Fruit fly (Drosophila melanogaster) whole organism, embryonic: ENCODE measurements around the gene Cad89D.

Experiments used
- Asciz ChIP-seq: fragments of 200-800 bp; sonication (Bioruptor generic); optimal IDR thresholded peaks from 2 replicates; lab custom pipeline; 2017; ENCODE audit warnings: missing biosample characterization, mild to moderate bottlenecking, missing genetic modification characterization, missing genetic modification reagents
- Atf3 ChIP-seq: fragments of 200-800 bp; sonication (Bioruptor generic); optimal IDR thresholded peaks from 3 replicates; lab custom pipeline; 2016; ENCODE audit warnings: missing biosample characterization, missing genetic modification characterization
- CG1024 ChIP-seq: fragments of 200-800 bp; sonication (Bioruptor generic); IDR thresholded peaks from 2 replicates; pipeline ENCODE4 v1.3.6; 2022; ENCODE audit warnings: missing biosample characterization, missing genetic modification characterization
- CG10321 ChIP-seq: fragments of 200-800 bp; sonication (Bioruptor generic); IDR thresholded peaks from 2 replicates; pipeline ENCODE4 v1.3.6; 2022; ENCODE audit warnings: missing biosample characterization, missing genetic modification characterization
- CG14014 ChIP-seq: fragments of 200-800 bp; sonication (Bioruptor generic); IDR thresholded peaks from 2 replicates; pipeline ENCODE4 v1.3.6; 2022; ENCODE audit warnings: missing biosample characterization, missing genetic modification characterization
- CG15011 ChIP-seq: fragments of 200-800 bp; sonication (Bioruptor generic); optimal IDR thresholded peaks from 3 replicates; lab custom pipeline; 2018; ENCODE audit warnings: missing biosample characterization, mild to moderate bottlenecking, missing genetic modification characterization
- CG15601 ChIP-seq: fragments of 200-800 bp; sonication (Bioruptor generic); optimal IDR thresholded peaks from 3 replicates; lab custom pipeline; 2019; ENCODE audit warnings: missing biosample characterization, mild to moderate bottlenecking, missing genetic modification characterization, moderate library complexity
- CG17385 ChIP-seq: fragments of 200-800 bp; sonication (Bioruptor generic); optimal IDR thresholded peaks from 3 replicates; lab custom pipeline; 2018; ENCODE audit warnings: missing biosample characterization, mild to moderate bottlenecking, missing genetic modification characterization
- CG17802 ChIP-seq: fragments of 200-800 bp; sonication (Bioruptor generic); optimal IDR thresholded peaks from 2 replicates; lab custom pipeline; 2018; ENCODE audit warnings: missing biosample characterization, mild to moderate bottlenecking, missing genetic modification characterization, moderate library complexity
- CG32767 ChIP-seq: fragments of 200-800 bp; sonication (Bioruptor generic); IDR thresholded peaks from 2 replicates; pipeline ENCODE4 v1.3.6; 2022; ENCODE audit warnings: missing biosample characterization, missing genetic modification characterization
- CG34376 ChIP-seq: fragments of 200-800 bp; sonication (Bioruptor generic); optimal IDR thresholded peaks from 2 replicates; lab custom pipeline; 2018; ENCODE audit warnings: missing biosample characterization, mild to moderate bottlenecking, missing genetic modification characterization
- CG4360 ChIP-seq: fragments of 200-800 bp; sonication (Bioruptor generic); IDR thresholded peaks from 2 replicates; pipeline ENCODE4 v1.3.6; 2022; ENCODE audit warnings: missing biosample characterization, missing genetic modification characterization
- CG5245 ChIP-seq: fragments of 200-800 bp; sonication (Bioruptor generic); optimal IDR thresholded peaks from 3 replicates; lab custom pipeline; 2016; ENCODE audit warnings: missing biosample characterization, missing genetic modification characterization
- CG5953 ChIP-seq: fragments of 200-800 bp; sonication (Bioruptor generic); IDR thresholded peaks from 2 replicates; pipeline ENCODE4 v1.3.6; 2022; ENCODE audit warnings: missing biosample characterization, missing genetic modification characterization
- CG6654 ChIP-seq: fragments of 200-800 bp; sonication (Bioruptor generic); optimal IDR thresholded peaks from 2 replicates; lab custom pipeline; 2017; ENCODE audit warnings: missing biosample characterization, mild to moderate bottlenecking, missing genetic modification characterization
- CG9215 ChIP-seq: fragments of 200-800 bp; sonication (Bioruptor generic); IDR thresholded peaks from 2 replicates; pipeline ENCODE4 v1.3.6; 2022; ENCODE audit warnings: missing biosample characterization, missing genetic modification characterization
- Drgx ChIP-seq: fragments of 200-800 bp; sonication (Bioruptor generic); IDR thresholded peaks from 2 replicates; pipeline ENCODE4 v1.3.6; 2022; ENCODE audit warnings: missing biosample characterization, missing genetic modification characterization
- Gsc ChIP-seq: fragments of 200-800 bp; sonication (Bioruptor generic); IDR thresholded peaks from 2 replicates; pipeline ENCODE4 v1.3.6; 2022; ENCODE audit warnings: missing biosample characterization, missing genetic modification characterization
- HLHmδ ChIP-seq: fragments of 200-800 bp; sonication (Bioruptor generic); optimal IDR thresholded peaks from 2 replicates; lab custom pipeline; 2018; ENCODE audit warnings: missing biosample characterization, mild to moderate bottlenecking, missing genetic modification characterization, moderate library complexity
- Hand ChIP-seq: fragments of 200-800 bp; sonication (Bioruptor generic); optimal IDR thresholded peaks from 2 replicates; lab custom pipeline; 2017; ENCODE audit warnings: mild to moderate bottlenecking, missing biosample characterization, missing genetic modification reagents, missing genetic modification characterization
- HmgZ ChIP-seq: fragments of 200-800 bp; sonication (Bioruptor generic); optimal IDR thresholded peaks from 2 replicates; lab custom pipeline; 2018; ENCODE audit warnings: missing biosample characterization, mild to moderate bottlenecking, missing genetic modification characterization
- MBD-R2 ChIP-seq: fragments of 200-800 bp; sonication (Bioruptor generic); IDR thresholded peaks from 2 replicates; pipeline ENCODE4 v1.3.6; 2022; ENCODE audit warnings: missing biosample characterization, missing genetic modification characterization
- Med ChIP-seq: fragments of 200-800 bp; sonication (Bioruptor generic); peaks from one replicate; lab custom pipeline; 2016; ENCODE audit warnings: missing biosample characterization, missing genetic modification characterization, mild to moderate bottlenecking, inconsistent platforms, moderate library complexity
- NC2α ChIP-seq: fragments of 200-800 bp; sonication (Bioruptor generic); optimal IDR thresholded peaks from 2 replicates; lab custom pipeline; 2016; ENCODE audit warnings: missing biosample characterization, missing genetic modification characterization
- Nf-YC ChIP-seq: fragments of 200-800 bp; optimal IDR thresholded peaks from 3 replicates; lab custom pipeline; 2019; ENCODE audit warnings: missing biosample characterization, mild to moderate bottlenecking, missing genetic modification characterization, moderate library complexity
- Optix ChIP-seq: fragments of 200-800 bp; sonication (Bioruptor generic); IDR thresholded peaks from 3 replicates; pipeline ENCODE4 v1.3.6; 2022; ENCODE audit warnings: missing biosample characterization, missing genetic modification characterization
- Ptx1 ChIP-seq: fragments of 200-800 bp; sonication (Bioruptor generic); IDR thresholded peaks from 2 replicates; pipeline ENCODE4 v1.3.6; 2022; ENCODE audit warnings: missing biosample characterization, missing genetic modification characterization
- Six4 ChIP-seq: fragments of 200-800 bp; sonication (Bioruptor generic); optimal IDR thresholded peaks from 2 replicates; lab custom pipeline; 2016; ENCODE audit warnings: missing biosample characterization, missing genetic modification characterization
- Vsx1 ChIP-seq: fragments of 200-800 bp; sonication (Bioruptor generic); optimal IDR thresholded peaks from 2 replicates; lab custom pipeline; 2017; ENCODE audit warnings: missing biosample characterization, mild to moderate bottlenecking, missing genetic modification characterization, missing genetic modification reagents
- YL-1 ChIP-seq: fragments of 200-800 bp; sonication (Bioruptor generic); optimal IDR thresholded peaks from 3 replicates; lab custom pipeline; 2017; ENCODE audit warnings: missing biosample characterization, mild to moderate bottlenecking, missing genetic modification characterization
- bowl ChIP-seq: fragments of 200-800 bp; sonication (Bioruptor generic); IDR thresholded peaks from 2 replicates; pipeline ENCODE4 v1.3.6; 2022; ENCODE audit warnings: missing biosample characterization, missing genetic modification characterization
- btn ChIP-seq: fragments of 200-800 bp; sonication (Bioruptor generic); optimal IDR thresholded peaks from 2 replicates; lab custom pipeline; 2016; ENCODE audit warnings: missing biosample characterization, missing genetic modification characterization
- caup ChIP-seq: fragments of 200-800 bp; sonication (Bioruptor generic); optimal IDR thresholded peaks from 3 replicates; lab custom pipeline; 2017; ENCODE audit warnings: missing biosample characterization, mild to moderate bottlenecking, missing genetic modification characterization, moderate library complexity; ENCODE audit not compliant: severe bottlenecking
- en ChIP-seq: fragments of 200-800 bp; sonication (Bioruptor generic); optimal IDR thresholded peaks from 2 replicates; lab custom pipeline; 2016; ENCODE audit warnings: missing biosample characterization, missing genetic modification characterization
- hb ChIP-seq: fragments of 200-800 bp; sonication (Bioruptor generic); IDR thresholded peaks from 3 replicates; pipeline ENCODE4 v1.3.6; 2022; ENCODE audit warnings: missing biosample characterization, missing genetic modification characterization; ENCODE audit not compliant: partially characterized antibody
- her ChIP-seq: fragments of 200-800 bp; sonication (Bioruptor generic); optimal IDR thresholded peaks from 2 replicates; lab custom pipeline; 2016; ENCODE audit warnings: missing biosample characterization, missing genetic modification characterization
- kah ChIP-seq: fragments of 200-800 bp; sonication (Bioruptor generic); optimal IDR thresholded peaks from 2 replicates; lab custom pipeline; 2018; ENCODE audit warnings: missing biosample characterization, mild to moderate bottlenecking, missing genetic modification characterization
- lmd ChIP-seq: fragments of 200-800 bp; sonication (Bioruptor generic); IDR thresholded peaks from 2 replicates; pipeline ENCODE4 v1.3.6; 2022; ENCODE audit warnings: missing biosample characterization, missing genetic modification characterization
- nmo ChIP-seq: fragments of 200-800 bp; sonication (Bioruptor generic); optimal IDR thresholded peaks from 2 replicates; lab custom pipeline; 2018; ENCODE audit warnings: missing biosample characterization, mild to moderate bottlenecking, missing genetic modification characterization, moderate library complexity
- odd ChIP-seq: fragments of 200-800 bp; sonication (Bioruptor generic); optimal IDR thresholded peaks from 2 replicates; lab custom pipeline; 2017; ENCODE audit warnings: missing biosample characterization, mild to moderate bottlenecking, missing genetic modification characterization
- otp ChIP-seq: fragments of 200-800 bp; sonication (Bioruptor generic); IDR thresholded peaks from 3 replicates; pipeline ENCODE4, ENCODE4 v1.3.6; 2022; ENCODE audit warnings: missing biosample characterization, missing genetic modification characterization
- pfk ChIP-seq: fragments of 200-800 bp; sonication (Bioruptor generic); optimal IDR thresholded peaks from 2 replicates; lab custom pipeline; 2018; ENCODE audit warnings: missing biosample characterization, mild to moderate bottlenecking, missing genetic modification characterization, moderate library complexity
- pnt ChIP-seq: fragments of 200-800 bp; sonication (Bioruptor generic); optimal IDR thresholded peaks from 3 replicates; lab custom pipeline; 2016; ENCODE audit warnings: missing biosample characterization, missing genetic modification characterization
- pum ChIP-seq: fragments of 200-800 bp; sonication (Bioruptor generic); optimal IDR thresholded peaks from 2 replicates; lab custom pipeline; 2016; ENCODE audit warnings: missing biosample characterization, missing genetic modification characterization
- sc ChIP-seq, 3 experiments: fragments of >200 bp in 2 of 3; fragments of 200-800 bp in 1 of 3; sonication (Bioruptor generic) in 1 of 3; optimal IDR thresholded peaks; 2 replicates in 2 of 3; 3 replicates in 1 of 3; lab custom pipeline; 2017; ENCODE audit warnings: mild to moderate bottlenecking in 1 of 3, missing biosample characterization in 1 of 3, missing genetic modification characterization in 1 of 3, missing genetic modification reagents in 1 of 3
- sens ChIP-seq: fragments of 200-800 bp; sonication (Bioruptor generic); peaks from one replicate; lab custom pipeline; 2016; ENCODE audit warnings: missing biosample characterization, missing genetic modification characterization
- sna ChIP-seq: fragments of 200-800 bp; sonication (Bioruptor generic); IDR thresholded peaks from 2 replicates; pipeline ENCODE4 v1.3.6; 2022; ENCODE audit warnings: missing biosample characterization, missing genetic modification characterization; ENCODE audit not compliant: partially characterized antibody
- tll ChIP-seq, 2 experiments: fragments of 200-800 bp in 1 of 2; fragments of >200 bp in 1 of 2; sonication (Bioruptor generic) in 1 of 2; optimal IDR thresholded peaks; 2 replicates each; lab custom pipeline; 2017 to 2019; ENCODE audit warnings: missing biosample characterization in 2 of 2, missing genetic modification characterization in 2 of 2, mild to moderate bottlenecking in 1 of 2, moderate library complexity in 1 of 2
- unpg ChIP-seq: fragments of 200-800 bp; sonication (Bioruptor generic); optimal IDR thresholded peaks from 3 replicates; lab custom pipeline; 2018; ENCODE audit warnings: missing biosample characterization, mild to moderate bottlenecking, missing genetic modification characterization, moderate library complexity
- z ChIP-seq: fragments of 200-800 bp; sonication (Bioruptor generic); IDR thresholded peaks from 3 replicates; pipeline ENCODE4 v1.3.6; 2022; ENCODE audit warnings: missing biosample characterization, missing genetic modification characterization
- zen ChIP-seq: fragments of 200-800 bp; sonication (Bioruptor generic); optimal IDR thresholded peaks from 3 replicates; lab custom pipeline; 2018; ENCODE audit warnings: missing biosample characterization, mild to moderate bottlenecking, missing genetic modification characterization, moderate library complexity

Cad89D gene

DNA sequence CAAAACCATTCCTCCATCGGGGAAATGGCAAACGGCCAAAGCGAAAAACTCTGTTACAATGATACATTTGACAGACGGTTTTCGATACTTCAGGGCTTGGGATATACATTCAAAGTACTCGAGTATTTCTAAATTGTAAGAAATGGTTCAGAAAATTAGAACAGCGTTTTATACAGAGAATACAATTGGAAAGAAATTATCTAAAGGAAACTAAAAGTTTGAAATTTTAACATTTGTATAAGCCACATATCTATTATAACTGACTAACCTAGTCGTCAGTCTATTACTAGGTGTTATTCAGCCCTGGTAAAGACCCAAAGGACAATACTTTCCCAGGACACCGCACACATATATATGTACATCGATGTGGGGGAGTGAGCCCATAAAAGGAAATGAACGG, 18.8 kb downstream of the Cad89D start (continued):
- no peak for TF ChIP-seq CG9215 (GFP tag; lab: Robert Waterston, UW)
- TF ChIP-seq CG5245 (GFP tag; lab: Kevin White, UChicago), result no peak
- TF ChIP-seq NC2α (GFP tag; lab: Kevin White, UChicago), result no peak
- TF ChIP-seq en (GFP tag; lab: Kevin White, UChicago), result no peak
- no peak for TF ChIP-seq pnt (GFP tag; lab: Kevin White, UChicago)
- TF ChIP-seq HmgZ, result peak; percentile 8
- no peak for TF ChIP-seq CG32767
- TF ChIP-seq Gsc (GFP tag; lab: Robert Waterston, UW), result no peak
- TF ChIP-seq pfk, result no peak
- TF ChIP-seq CG34376, result peak; percentile 64
- TF ChIP-seq CG15601, result no peak
- no peak for TF ChIP-seq lmd (GFP tag; lab: Robert Waterston, UW)
- TF ChIP-seq Nf-YC, result peak; percentile 21
- no peak for TF ChIP-seq CG10321 (GFP tag; lab: Robert Waterston, UW)
- TF ChIP-seq sna (GFP tag; lab: Robert Waterston, UW), result no peak
- TF ChIP-seq Drgx (GFP tag; lab: Robert Waterston, UW), result no peak
- no peak for TF ChIP-seq Asciz (GFP tag; lab: Kevin White, UChicago)
- no peak for TF ChIP-seq Optix (GFP tag; lab: Robert Waterston, UW)
- no peak for TF ChIP-seq bowl (GFP tag; lab: Robert Waterston, UW)
- no peak for TF ChIP-seq otp (GFP tag; lab: Robert Waterston, UW)
- no peak for TF ChIP-seq sc (optimal IDR thresholded peaks at IDR 0.05; lab: Kevin White, UChicago)
- TF ChIP-seq sc (GFP tag; optimal IDR thresholded peaks at IDR 0.05; lab: Kevin White, UChicago), result no peak
- TF ChIP-seq Med (GFP tag; lab: Kevin White, UChicago), result peak; percentile 56
- no peak for TF ChIP-seq Ptx1
- no peak for TF ChIP-seq hb (GFP tag; lab: Robert Waterston, UW)
- TF ChIP-seq CG4360, result no peak
- 0 out of 2 replicates have a peak, but pooled peaks have one; percentile 31 for TF ChIP-seq CG14014
- TF ChIP-seq MBD-R2 (GFP tag; lab: Robert Waterston, UW), result no peak
- TF ChIP-seq odd (GFP tag; lab: Kevin White, UChicago), result peak; percentile 23
- no peak for TF ChIP-seq CG15011
- no peak for TF ChIP-seq btn (GFP tag; lab: Kevin White, UChicago)
- no peak for TF ChIP-seq CG17802 (tag; lab: Kevin White, UChicago)
- peak; percentile 10 for TF ChIP-seq zen (tag; lab: Kevin White, UChicago)
- no peak for TF ChIP-seq Atf3 (GFP tag; lab: Kevin White, UChicago)
- TF ChIP-seq CG1024 (GFP tag; lab: Robert Waterston, UW), result no peak
- no peak for TF ChIP-seq Vsx1 (GFP tag; lab: Kevin White, UChicago)
- TF ChIP-seq tll (GFP tag; optimal IDR thresholded peaks at IDR 0.05; lab: Kevin White, UChicago), result no peak
- peak; percentile 50 for TF ChIP-seq Hand
- TF ChIP-seq Six4 (GFP tag; lab: Kevin White, UChicago), result no peak
- TF ChIP-seq CG6654, result no peak
- TF ChIP-seq her, result no peak
- no peak for TF ChIP-seq kah (GFP tag; lab: Kevin White, UChicago)
- TF ChIP-seq nmo (GFP tag; lab: Kevin White, UChicago), result peak; percentile 22
- peak; percentile 83 for TF ChIP-seq sens
- TF ChIP-seq CG17385 (GFP tag; lab: Kevin White, UChicago), result peak; percentile 17
- no peak for TF ChIP-seq YL-1 (GFP tag; lab: Kevin White, UChicago)
- no peak for TF ChIP-seq pum (GFP tag; lab: Kevin White, UChicago)
- TF ChIP-seq CG5953 (GFP tag; lab: Robert Waterston, UW), result no peak
- no peak for TF ChIP-seq z
- no peak for TF ChIP-seq HLHmδ (GFP tag; lab: Kevin White, UChicago)
- no peak for TF ChIP-seq caup (GFP tag; lab: Kevin White, UChicago)
- peak; percentile 48 for TF ChIP-seq unpg (GFP tag; lab: Kevin White, UChicago)
